Fruit fly (Drosophila melanogaster) whole organism, pupa: ENCODE data around the gene CG10973.

ENCODE experiments used
- CG10348 ChIP-seq: fragments of 200-800 bp; sonication (Bioruptor generic); IDR thresholded peaks from 2 replicates; pipeline ENCODE4 v1.3.6; 2022; ENCODE audit warnings: missing biosample characterization, missing genetic modification characterization
- CG12605 ChIP-seq: fragments of 200-800 bp; sonication (Bioruptor generic); IDR thresholded peaks from 2 replicates; pipeline ENCODE4 v1.3.6; 2022; ENCODE audit warnings: missing biosample characterization, missing genetic modification characterization
- CG13204 ChIP-seq: fragments of 200-800 bp; sonication (Bioruptor generic); optimal IDR thresholded peaks from 2 replicates; lab custom pipeline; 2018; ENCODE audit warnings: missing biosample characterization, mild to moderate bottlenecking, missing genetic modification characterization, moderate library complexity
- CG14655 ChIP-seq: fragments of 200-800 bp; sonication (Bioruptor generic); optimal IDR thresholded peaks from 3 replicates; lab custom pipeline; 2017; ENCODE audit warnings: mild to moderate bottlenecking, missing biosample characterization, missing genetic modification reagents, missing genetic modification characterization
- CG15710 ChIP-seq: fragments of 200-800 bp; sonication (Bioruptor generic); optimal IDR thresholded peaks from 2 replicates; lab custom pipeline; 2018; ENCODE audit warnings: missing biosample characterization, mild to moderate bottlenecking, missing genetic modification characterization, moderate library complexity
- CG17806 ChIP-seq: fragments of 200-800 bp; sonication (Bioruptor generic); optimal IDR thresholded peaks from 2 replicates; lab custom pipeline; 2018; ENCODE audit warnings: missing biosample characterization, mild to moderate bottlenecking, missing genetic modification characterization, moderate library complexity
- CG32121 ChIP-seq: fragments of 200-800 bp; sonication (Bioruptor generic); IDR thresholded peaks from 2 replicates; pipeline ENCODE4 v1.3.6; 2022; ENCODE audit warnings: missing biosample characterization, missing genetic modification characterization
- CG34367 ChIP-seq: fragments of 200-800 bp; sonication (Bioruptor generic); optimal IDR thresholded peaks from 2 replicates; lab custom pipeline; 2018; ENCODE audit warnings: missing biosample characterization, mild to moderate bottlenecking, missing genetic modification characterization
- CG4496 ChIP-seq: fragments of 200-800 bp; sonication (Bioruptor generic); IDR thresholded peaks from 3 replicates; pipeline ENCODE4 v1.3.6; 2022; ENCODE audit warnings: missing biosample characterization, missing genetic modification characterization
- CG8159 ChIP-seq: fragments of 200-800 bp; sonication (Bioruptor generic); optimal IDR thresholded peaks from 3 replicates; lab custom pipeline; 2018; ENCODE audit warnings: missing biosample characterization, mild to moderate bottlenecking, missing genetic modification characterization, moderate library complexity
- CG8301 ChIP-seq: fragments of 200-800 bp; sonication (Bioruptor generic); optimal IDR thresholded peaks from 2 replicates; lab custom pipeline; 2018; ENCODE audit warnings: missing biosample characterization, mild to moderate bottlenecking, missing genetic modification characterization
- CG9948 ChIP-seq: fragments of 200-800 bp; sonication (Bioruptor generic); optimal IDR thresholded peaks from 2 replicates; lab custom pipeline; 2018; ENCODE audit warnings: missing biosample characterization, mild to moderate bottlenecking, missing genetic modification characterization, moderate library complexity
- D1 ChIP-seq: fragments of 200-800 bp; sonication (Bioruptor generic); optimal IDR thresholded peaks from 2 replicates; lab custom pipeline; 2018; ENCODE audit warnings: missing biosample characterization, mild to moderate bottlenecking, missing genetic modification characterization, moderate library complexity
- EcR ChIP-seq: fragments of 200-800 bp; sonication (Bioruptor generic); optimal IDR thresholded peaks from 3 replicates; lab custom pipeline; 2019; ENCODE audit warnings: missing biosample characterization, missing genetic modification characterization, mild to moderate bottlenecking, moderate library complexity, missing genetic modification reagents
- Ets98B ChIP-seq: fragments of 200-800 bp; sonication (Bioruptor generic); IDR thresholded peaks from 2 replicates; pipeline ENCODE4 v1.3.6; 2022; ENCODE audit warnings: missing biosample characterization, missing genetic modification characterization
- Pif1A ChIP-seq: fragments of 200-800 bp; sonication (Bioruptor generic); optimal IDR thresholded peaks from 3 replicates; lab custom pipeline; 2016; ENCODE audit warnings: missing biosample characterization, missing genetic modification characterization
- Pif1B ChIP-seq: fragments of 200-800 bp; sonication (Bioruptor generic); optimal IDR thresholded peaks from 3 replicates; lab custom pipeline; 2016; ENCODE audit warnings: missing biosample characterization, missing genetic modification characterization
- Snoo ChIP-seq: fragments of 200-800 bp; sonication (Bioruptor generic); optimal IDR thresholded peaks from 3 replicates; lab custom pipeline; 2017; ENCODE audit warnings: missing biosample characterization, mild to moderate bottlenecking, missing genetic modification characterization, inconsistent platforms
- fd96Ca ChIP-seq: fragments of 200-800 bp; sonication (Bioruptor generic); IDR thresholded peaks from 3 replicates; pipeline ENCODE4 v1.3.6; 2022; ENCODE audit warnings: missing biosample characterization, missing genetic modification characterization
- gl ChIP-seq: fragments of 200-800 bp; sonication (Bioruptor generic); optimal IDR thresholded peaks from 2 replicates; lab custom pipeline; 2018; ENCODE audit warnings: missing biosample characterization, mild to moderate bottlenecking, missing genetic modification characterization
- rn ChIP-seq: fragments of 200-800 bp; sonication (Bioruptor generic); IDR thresholded peaks from 2 replicates; pipeline ENCODE4 v1.3.6; 2022; ENCODE audit warnings: missing biosample characterization, missing genetic modification characterization

The CG10973 gene

dm6 chr3L:12799431-12800147 is 45.0 kb upstream of the CG10973 start:
- no peak for TF ChIP-seq CG15710 (tag; lab: Kevin White, UChicago)
- TF ChIP-seq CG34367 (tag; lab: Kevin White, UChicago): no peak
- TF ChIP-seq CG10348 (GFP tag; lab: Robert Waterston, UW): no peak
- no peak for TF ChIP-seq Snoo (tag; lab: Kevin White, UChicago)
- TF ChIP-seq gl (tag; lab: Kevin White, UChicago): no peak
- no peak for TF ChIP-seq CG13204 (GFP tag; lab: Kevin White, UChicago)
- no peak for TF ChIP-seq CG14655 (GFP tag; lab: Kevin White, UChicago)
- no peak for TF ChIP-seq CG12605 (GFP tag; lab: Robert Waterston, UW)
- TF ChIP-seq fd96Ca (GFP tag; lab: Robert Waterston, UW): no peak
- TF ChIP-seq CG8159 (tag; lab: Kevin White, UChicago): no peak
- no peak for TF ChIP-seq rn (GFP tag; lab: Robert Waterston, UW)
- no peak for TF ChIP-seq D1 (tag; lab: Kevin White, UChicago)

dm6 chr3L:12798795-12799311 is 44.3 kb upstream of the CG10973 start:
- no peak for TF ChIP-seq CG32121 (GFP tag; lab: Robert Waterston, UW)
- no peak for TF ChIP-seq CG10348 (GFP tag; lab: Robert Waterston, UW)
- TF ChIP-seq CG34367 (tag; lab: Kevin White, UChicago): peak; percentile 42
- TF ChIP-seq CG8159 (tag; lab: Kevin White, UChicago): peak; percentile 55
- peak; percentile 93 for TF ChIP-seq EcR
- TF ChIP-seq Snoo (tag; lab: Kevin White, UChicago): no peak
- peak; percentile 21; the same call in 1 of the 3 replicates for TF ChIP-seq CG4496
- no peak for TF ChIP-seq Ets98B (GFP tag; lab: Robert Waterston, UW)
- TF ChIP-seq D1 (tag; lab: Kevin White, UChicago): no peak
- peak; percentile 7 for TF ChIP-seq CG15710 (tag; lab: Kevin White, UChicago)
- peak; percentile 18 for TF ChIP-seq CG17806 (tag; lab: Kevin White, UChicago)
- TF ChIP-seq CG13204 (GFP tag; lab: Kevin White, UChicago): peak; percentile 71
- TF ChIP-seq rn (GFP tag; lab: Robert Waterston, UW): 0 out of 2 replicates have a peak, but pooled peaks have one; percentile 5
- TF ChIP-seq gl (tag; lab: Kevin White, UChicago): peak; percentile 29
- peak; percentile 66 for TF ChIP-seq CG14655 (GFP tag; lab: Kevin White, UChicago)
- TF ChIP-seq fd96Ca (GFP tag; lab: Robert Waterston, UW): 0 out of 3 replicates have a peak, but pooled peaks have one; percentile 39
- no peak for TF ChIP-seq Pif1A (GFP tag; lab: Kevin White, UChicago)
- TF ChIP-seq CG9948 (tag; lab: Kevin White, UChicago): peak; percentile 17
- no peak for TF ChIP-seq CG12605 (GFP tag; lab: Robert Waterston, UW)
- TF ChIP-seq Pif1B (GFP tag; lab: Kevin White, UChicago): no peak
- peak; percentile 52 for TF ChIP-seq CG8301 (tag; lab: Kevin White, UChicago)

dm6 chr3L:12796077-12796641 is 41.6 kb upstream of the CG10973 start:
- TF ChIP-seq CG10348 (GFP tag; lab: Robert Waterston, UW) (no peak), rn (GFP tag; lab: Robert Waterston, UW) (no peak), CG8159 (tag; lab: Kevin White, UChicago) (no peak), CG13204 (GFP tag; lab: Kevin White, UChicago) (no peak), CG12605 (GFP tag; lab: Robert Waterston, UW) (no peak), CG9948 (tag; lab: Kevin White, UChicago) (no peak), CG8301 (tag; lab: Kevin White, UChicago) (no peak), Pif1B (GFP tag; lab: Kevin White, UChicago) (no peak), Snoo (tag; lab: Kevin White, UChicago) (no peak), CG34367 (tag; lab: Kevin White, UChicago) (no peak), CG14655 (GFP tag; lab: Kevin White, UChicago) (no peak), gl (tag; lab: Kevin White, UChicago) (no peak), CG15710 (tag; lab: Kevin White, UChicago) (no peak), CG4496 (no peak), D1 (tag; lab: Kevin White, UChicago) (no peak), fd96Ca (GFP tag; lab: Robert Waterston, UW) (no peak), CG32121 (GFP tag; lab: Robert Waterston, UW) (no peak)

- TF ChIP-seq CG4496 (peak; percentile 43; the same call in 1 of the 3 replicates), fd96Ca (GFP tag; lab: Robert Waterston, UW) (no peak; the same call in 2 of the 3 replicates)
- TF ChIP-seq, all 21 proteins: peak for 1
Observed at dm6 chr3L:12794532-12794931, 40.0 kb upstream of the CG10973 start.

- TF ChIP-seq CG34367 (tag; lab: Kevin White, UChicago) (peak; percentile 89), CG14655 (GFP tag; lab: Kevin White, UChicago) (peak; percentile 80), Ets98B (GFP tag; lab: Robert Waterston, UW) (peak; percentile 61), CG10348 (GFP tag; lab: Robert Waterston, UW) (0 out of 2 replicates have a peak, but pooled peaks have one; percentile 40), Snoo (tag; lab: Kevin White, UChicago) (peak; percentile 85), rn (GFP tag; lab: Robert Waterston, UW) (no peak), fd96Ca (GFP tag; lab: Robert Waterston, UW) (0 out of 3 replicates have a peak, but pooled peaks have one; percentile 23), EcR (peak; percentile 78), CG32121 (GFP tag; lab: Robert Waterston, UW) (peak; percentile 42), D1 (tag; lab: Kevin White, UChicago) (peak; percentile 91), CG8301 (tag; lab: Kevin White, UChicago) (peak; percentile 84), CG17806 (tag; lab: Kevin White, UChicago) (peak; percentile 90), CG12605 (GFP tag; lab: Robert Waterston, UW) (peak; percentile 52), CG9948 (tag; lab: Kevin White, UChicago) (peak; percentile 90), CG13204 (GFP tag; lab: Kevin White, UChicago) (peak; percentile 71), CG15710 (tag; lab: Kevin White, UChicago) (peak; percentile 93), gl (tag; lab: Kevin White, UChicago) (peak; percentile 74), Pif1A (GFP tag; lab: Kevin White, UChicago) (peak; percentile 85), CG8159 (tag; lab: Kevin White, UChicago) (peak; percentile 93), CG4496 (peak; percentile 77), Pif1B (GFP tag; lab: Kevin White, UChicago) (peak; percentile 82)
Observed at dm6 chr3L:12792933-12793448, 38.4 kb upstream of the CG10973 start.
